Worm (Caenorhabditis elegans) whole organism, mixed stage, embryonic: ENCODE measurements around the gene B0563.9.

Source experiments
- elt-1 ChIP-seq: sonication (generic microtip); optimal IDR thresholded peaks from 2 replicates; lab custom pipeline; 2017; ENCODE audit warnings: missing genetic modification characterization, mild to moderate bottlenecking, missing compliant biosample characterization, antibody characterized with exemption, moderate library complexity, borderline replicate concordance; ENCODE audit not compliant: insufficient read depth
- unc-62 ChIP-seq: fragments of 150-350 bp; optimal IDR thresholded peaks from 2 replicates; lab custom pipeline; 2014; ENCODE audit warnings: missing biosample characterization, missing genetic modification reagents, missing genetic modification characterization

B0563.9 gene

ce11 chrX:9212675-9213074 is 44.3 kb downstream of the B0563.9 start:
- TF ChIP-seq unc-62: no peak

- TF ChIP-seq elt-1 (tag; lab: Kevin White, UChicago): no peak
These were observed 45.6 kb downstream of the B0563.9 start, which contains the start of gene C35B8.3 for ce11 chrX:9213873-9214341. Gene C35B8.3 (plus strand): TSS chrX:9213923.
